Worm (Caenorhabditis elegans): ENCODE data around the gene ZK546.2.
A peak's percentile ranks its signal among the peaks of the same experiment; 100 is the strongest.

Gene ZK546.2

DNA sequence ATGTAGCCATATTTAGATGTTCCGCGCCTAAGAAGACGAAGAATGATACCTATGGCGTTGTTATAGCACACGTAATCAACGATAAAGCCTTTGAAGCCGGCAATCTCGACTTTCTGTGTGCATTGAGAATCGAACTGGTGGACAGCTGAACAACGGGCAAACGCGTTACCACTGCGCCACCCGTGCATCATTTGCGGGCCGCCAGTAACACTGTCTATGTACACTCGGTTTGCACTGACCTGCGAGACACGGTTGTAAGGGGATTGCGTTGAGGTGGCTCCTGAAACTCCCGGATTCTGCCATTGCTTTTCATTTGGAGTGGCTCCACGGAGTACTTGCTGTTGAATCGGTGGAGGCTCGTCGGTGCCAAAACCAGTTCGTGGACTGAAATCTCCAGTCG, 3.4 kb upstream of the ZK546.2 start:
- TF ChIP-seq hlh-6 (tag; optimal IDR thresholded peaks at IDR 0.05) (peak; percentile 90), lim-6 (tag; optimal IDR thresholded peaks at IDR 0.05) (no peak), F13H6.1 (tag; optimal IDR thresholded peaks at IDR 0.05) (peak; percentile 49), ama-1 (optimal IDR thresholded peaks at IDR 0.05) (peak; percentile 23), eyg-1 (tag; optimal IDR thresholded peaks at IDR 0.05) (no peak), sox-2 (GFP tag; IDR thresholded peaks at IDR 0.05) (peak; percentile 63), fkh-6 (tag; optimal IDR thresholded peaks at IDR 0.05) (peak; percentile 69), che-1 (tag; optimal IDR thresholded peaks at IDR 0.05) (peak; percentile 73), pha-4 (tag; optimal IDR thresholded peaks at IDR 0.05) (no peak), ceh-34 (tag; optimal IDR thresholded peaks at IDR 0.05) (peak; percentile 49), unc-3 (GFP tag; conservative IDR thresholded peaks at IDR 0.05) (peak; percentile 33; the same call in 1 of the 2 replicates), unc-3 (tag; optimal IDR thresholded peaks at IDR 0.05) (peak; percentile 28), ceh-6 (GFP tag; optimal IDR thresholded peaks at IDR 0.05) (peak; percentile 80), ceh-31 (tag; optimal IDR thresholded peaks at IDR 0.05) (peak; percentile 39), nhr-232 (tag; optimal IDR thresholded peaks at IDR 0.05) (peak; percentile 56), Y22D7AL.16 (tag; optimal IDR thresholded peaks at IDR 0.05) (peak; percentile 67), ceh-19 (GFP tag; optimal IDR thresholded peaks at IDR 0.05) (peak; percentile 72), nfya-1 (tag; optimal IDR thresholded peaks at IDR 0.05) (peak; percentile 57), pros-1 (tag; optimal IDR thresholded peaks at IDR 0.05) (no peak), unc-86 (tag; optimal IDR thresholded peaks at IDR 0.05) (peak; percentile 43), ref-2 (tag; optimal IDR thresholded peaks at IDR 0.05) (peak; percentile 73), pax-1 (tag; optimal IDR thresholded peaks at IDR 0.05) (no peak), ahr-1 (tag; optimal IDR thresholded peaks at IDR 0.05) (no peak), hlh-13 (GFP tag; optimal IDR thresholded peaks at IDR 0.05) (peak; percentile 24), madf-2 (tag; optimal IDR thresholded peaks at IDR 0.05) (peak; percentile 74), pag-3 (tag; optimal IDR thresholded peaks at IDR 0.05; ENCODE audit: borderline replicate concordance) (no peak), ceh-24 (tag; optimal IDR thresholded peaks at IDR 0.05) (no peak), unc-55 (GFP tag; optimal IDR thresholded peaks at IDR 0.05) (no peak), pha-2 (tag; optimal IDR thresholded peaks at IDR 0.05) (peak; percentile 74), ceh-45 (GFP tag; IDR thresholded peaks at IDR 0.05) (no peak), sdc-2 (tag; optimal IDR thresholded peaks at IDR 0.05) (peak; percentile 67), fkh-10 (GFP tag; optimal IDR thresholded peaks at IDR 0.05) (no peak), unc-42 (tag; optimal IDR thresholded peaks at IDR 0.05) (no peak), odd-2 (tag; optimal IDR thresholded peaks at IDR 0.05) (no peak), npax-4 (tag; optimal IDR thresholded peaks at IDR 0.05) (no peak), hlh-8 (tag; optimal IDR thresholded peaks at IDR 0.05) (no peak), ceh-14 (tag; optimal IDR thresholded peaks at IDR 0.05) (no peak), K02D7.2 (tag; optimal IDR thresholded peaks at IDR 0.05) (peak; percentile 23), ztf-16 (tag; optimal IDR thresholded peaks at IDR 0.05) (peak; percentile 68), elt-2 (tag; optimal IDR thresholded peaks at IDR 0.05) (peak; percentile 87), lin-11 (tag; optimal IDR thresholded peaks at IDR 0.05) (peak; percentile 58), zip-5 (tag; optimal IDR thresholded peaks at IDR 0.05) (peak; percentile 30), syd-9 (tag; optimal IDR thresholded peaks at IDR 0.05) (peak; percentile 49), ceh-9 (tag; optimal IDR thresholded peaks at IDR 0.05) (no peak), tbx-2 (tag; optimal IDR thresholded peaks at IDR 0.05) (peak; percentile 81), ets-4 (tag; optimal IDR thresholded peaks at IDR 0.05) (no peak), ceh-18 (tag; optimal IDR thresholded peaks at IDR 0.05) (peak; percentile 64), C08G9.2 (tag; optimal IDR thresholded peaks at IDR 0.05) (peak; percentile 43), ceh-22 (tag; optimal IDR thresholded peaks at IDR 0.05) (peak; percentile 36), ceh-2 (tag; optimal IDR thresholded peaks at IDR 0.05) (peak; percentile 22), rnt-1 (tag; optimal IDR thresholded peaks at IDR 0.05) (peak; percentile 12), K09A11.1 (tag; optimal IDR thresholded peaks at IDR 0.05; ENCODE audit: insufficient read depth) (peak; percentile 60), tbx-7 (tag; optimal IDR thresholded peaks at IDR 0.05) (no peak), ceh-30 (tag; optimal IDR thresholded peaks at IDR 0.05) (no peak)
